Worm (Caenorhabditis elegans): ENCODE measurements around the gene ham-2.

The ham-2 gene

ce11 chrX:4553033-4553432, 1.5 kb upstream of the ham-2 start:
- no peak for TF ChIP-seq skn-1 (tag; optimal IDR thresholded peaks at IDR 0.05)
- TF ChIP-seq dpl-1 (GFP tag; optimal IDR thresholded peaks at IDR 0.05) = no peak
- TF ChIP-seq ceh-90 (tag; optimal IDR thresholded peaks at IDR 0.05) = no peak
- TF ChIP-seq hlh-4 (tag; optimal IDR thresholded peaks at IDR 0.05) = no peak
- no peak for TF ChIP-seq unc-86 (tag; optimal IDR thresholded peaks at IDR 0.05)
- TF ChIP-seq vab-15 (tag; optimal IDR thresholded peaks at IDR 0.05) = no peak
- TF ChIP-seq ceh-63 (GFP tag; optimal IDR thresholded peaks at IDR 0.05) = no peak
- TF ChIP-seq egl-13 (tag; optimal IDR thresholded peaks at IDR 0.05) = no peak
- TF ChIP-seq snpc-4 (tag; optimal IDR thresholded peaks at IDR 0.05) = no peak
- no peak for TF ChIP-seq dsc-1 (tag; optimal IDR thresholded peaks at IDR 0.05)
- TF ChIP-seq ets-5 (GFP tag; IDR thresholded peaks at IDR 0.05) = no peak
- TF ChIP-seq isw-1 (GFP tag; IDR thresholded peaks at IDR 0.05) = no peak
- TF ChIP-seq mef-2 (tag; optimal IDR thresholded peaks at IDR 0.05) = no peak
- no peak for TF ChIP-seq rnt-1 (tag; optimal IDR thresholded peaks at IDR 0.05)
- no peak for TF ChIP-seq unc-62 (GFP tag; optimal IDR thresholded peaks at IDR 0.05)
- no peak for TF ChIP-seq sup-37 (GFP tag; optimal IDR thresholded peaks at IDR 0.05)
- no peak for TF ChIP-seq nhr-85 (tag)
- TF ChIP-seq F16B12.6 (tag; optimal IDR thresholded peaks at IDR 0.05) = no peak

ce11 chrX:4553491-4553890, 994 bp upstream of the ham-2 start:
- TF ChIP-seq zag-1 (tag; optimal IDR thresholded peaks at IDR 0.05) (no peak), lin-14 (GFP tag; optimal IDR thresholded peaks at IDR 0.05) (peak; percentile 72), pqm-1 (tag; optimal IDR thresholded peaks at IDR 0.05) (no peak), ztf-11 (tag; optimal IDR thresholded peaks at IDR 0.05) (no peak), lin-35 (GFP tag; optimal IDR thresholded peaks at IDR 0.05) (peak in 1 of 2 experiments; percentile 40), grh-1 (GFP tag; IDR thresholded peaks at IDR 0.05) (peak; percentile 87), blmp-1 (tag; optimal IDR thresholded peaks at IDR 0.05) (peak; percentile 32), mdl-1 (tag; optimal IDR thresholded peaks at IDR 0.05) (peak in 1 of 2 experiments; percentile 11), efl-1 (optimal IDR thresholded peaks at IDR 0.05) (no peak), efl-1 (GFP tag; optimal IDR thresholded peaks at IDR 0.05 in 1 of 2) (peak in 1 of 2 experiments; percentile 32), nhr-85 (tag) (peak; percentile 88), snu-23 (GFP tag; optimal IDR thresholded peaks at IDR 0.05) (peak; percentile 17), nhr-71 (tag; optimal IDR thresholded peaks at IDR 0.05) (peak; percentile 27), lsy-2 (tag; optimal IDR thresholded peaks at IDR 0.05) (peak in 1 of 2 experiments; percentile 13)

- no peak for TF ChIP-seq efl-3 (GFP tag; optimal IDR thresholded peaks at IDR 0.05)
- no peak for TF ChIP-seq ceh-90 (tag; optimal IDR thresholded peaks at IDR 0.05)
- no peak for TF ChIP-seq fkh-4 (tag; optimal IDR thresholded peaks at IDR 0.05; ENCODE audit: borderline replicate concordance)
- no peak for TF ChIP-seq fos-1 (tag; optimal IDR thresholded peaks at IDR 0.05)
- no peak for TF ChIP-seq ets-5 (GFP tag; IDR thresholded peaks at IDR 0.05)
- TF ChIP-seq rnt-1 (tag; optimal IDR thresholded peaks at IDR 0.05) = no peak
- no peak for TF ChIP-seq nhr-77 (tag; optimal IDR thresholded peaks at IDR 0.05)
- no peak for TF ChIP-seq nhr-84 (tag; optimal IDR thresholded peaks at IDR 0.05)
- no peak for TF ChIP-seq nhr-71 (tag; optimal IDR thresholded peaks at IDR 0.05)
- peak; percentile 43 for TF ChIP-seq blmp-1 (tag; optimal IDR thresholded peaks at IDR 0.05)
- TF ChIP-seq nhr-85 (tag) = peak; percentile 81
- TF ChIP-seq nhr-28 (tag; optimal IDR thresholded peaks at IDR 0.05) = no peak
- TF ChIP-seq ama-1 (optimal IDR thresholded peaks at IDR 0.05) = no peak
- no peak for TF ChIP-seq pqm-1 (tag; optimal IDR thresholded peaks at IDR 0.05)
- TF ChIP-seq lin-14 (GFP tag; optimal IDR thresholded peaks at IDR 0.05) = peak; percentile 37
These were observed 1.5 kb downstream of the ham-2 start for ce11 chrX:4556028-4556427.

- TF ChIP-seq efl-1 (optimal IDR thresholded peaks at IDR 0.05) (no peak), efl-1 (GFP tag; optimal IDR thresholded peaks at IDR 0.05 in 1 of 2) (no peak), unc-86 (tag; optimal IDR thresholded peaks at IDR 0.05) (no peak), isw-1 (GFP tag; IDR thresholded peaks at IDR 0.05) (no peak)
These were observed 7.4 kb downstream of the ham-2 start, which contains the start of gene C05E11.6 for ce11 chrX:4561863-4562262. Gene C05E11.6 (plus strand): TSS chrX:4562163.
